Fruit fly (Drosophila melanogaster) whole organism, prepupa: ENCODE results near the gene CG1986.
A peak's percentile ranks its signal among the peaks of the same experiment; 100 is the strongest.

Experiments
- CG10669 ChIP-seq: fragments of 200-800 bp; sonication (Bioruptor generic); optimal IDR thresholded peaks from 3 replicates; lab custom pipeline; 2018; ENCODE audit warnings: missing biosample characterization, mild to moderate bottlenecking, missing genetic modification characterization, moderate library complexity
- CG11294 ChIP-seq: fragments of 200-800 bp; sonication (Bioruptor generic); IDR thresholded peaks from 2 replicates; pipeline ENCODE4 v1.3.6; 2022; ENCODE audit warnings: missing biosample characterization, missing genetic modification characterization
- CG3032 ChIP-seq: fragments of 200-800 bp; optimal IDR thresholded peaks from 2 replicates; lab custom pipeline; 2019; ENCODE audit warnings: missing biosample characterization, mild to moderate bottlenecking, missing genetic modification characterization, moderate library complexity
- CG32006 ChIP-seq: fragments of 200-800 bp; sonication (Bioruptor generic); optimal IDR thresholded peaks from 3 replicates; lab custom pipeline; 2017; ENCODE audit warnings: missing biosample characterization, mild to moderate bottlenecking, missing genetic modification characterization
- CG3919 ChIP-seq: fragments of 200-800 bp; sonication (Bioruptor generic); optimal IDR thresholded peaks from 3 replicates; lab custom pipeline; 2016; ENCODE audit warnings: missing biosample characterization, missing genetic modification characterization
- CG8119 ChIP-seq: fragments of 200-800 bp; sonication (Bioruptor generic); IDR thresholded peaks from 3 replicates; pipeline ENCODE4 v1.3.6; 2022; ENCODE audit warnings: missing biosample characterization, missing genetic modification characterization
- CG8632 ChIP-seq: fragments of 200-800 bp; sonication (Bioruptor generic); optimal IDR thresholded peaks from 3 replicates; lab custom pipeline; 2016; ENCODE audit warnings: missing biosample characterization, missing genetic modification characterization
- Eip75B ChIP-seq: fragments of 200-800 bp; sonication (Bioruptor generic); optimal IDR thresholded peaks from 3 replicates; lab custom pipeline; 2016; ENCODE audit warnings: missing biosample characterization, missing genetic modification characterization
- Eip93F ChIP-seq: fragments of 200-800 bp; sonication (Bioruptor generic); optimal IDR thresholded peaks from 2 replicates; lab custom pipeline; 2016; ENCODE audit warnings: missing biosample characterization, mild to moderate bottlenecking, missing genetic modification characterization
- Gug ChIP-seq: fragments of 200-800 bp; sonication (Bioruptor generic); IDR thresholded peaks from 2 replicates; pipeline ENCODE4 v1.3.6; 2022; ENCODE audit warnings: missing biosample characterization, missing genetic modification characterization
- Hr38 ChIP-seq: sonication (Bioruptor generic); optimal IDR thresholded peaks from 2 replicates; lab custom pipeline; 2016; ENCODE audit warnings: missing biosample characterization, missing genetic modification characterization
- Hr39 ChIP-seq: fragments of 200-800 bp; sonication (Bioruptor generic); optimal IDR thresholded peaks from 2 replicates; lab custom pipeline; 2016; ENCODE audit warnings: missing biosample characterization, missing genetic modification characterization
- Met ChIP-seq: fragments of 200-800 bp; sonication (Bioruptor generic); optimal IDR thresholded peaks from 3 replicates; lab custom pipeline; 2016; ENCODE audit warnings: missing biosample characterization, missing genetic modification characterization
- Smox ChIP-seq: fragments of 200-800 bp; sonication (Bioruptor generic); optimal IDR thresholded peaks from 3 replicates; lab custom pipeline; 2016; ENCODE audit warnings: missing biosample characterization, missing genetic modification characterization
- Sox102F ChIP-seq: fragments of 200-800 bp; sonication (Bioruptor generic); optimal IDR thresholded peaks from 2 replicates; lab custom pipeline; 2016; ENCODE audit warnings: missing biosample characterization, mild to moderate bottlenecking, missing genetic modification characterization
- Sox14 ChIP-seq: fragments of 200-800 bp; sonication (Bioruptor generic); optimal IDR thresholded peaks from 3 replicates; lab custom pipeline; 2016; ENCODE audit warnings: missing biosample characterization, missing genetic modification characterization
- eg ChIP-seq: fragments of 200-800 bp; sonication (Bioruptor generic); IDR thresholded peaks from 3 replicates; pipeline ENCODE4 v1.3.6; 2022; ENCODE audit warnings: missing biosample characterization, missing genetic modification characterization
- esn ChIP-seq: fragments of 200-800 bp; sonication (Bioruptor generic); optimal IDR thresholded peaks from 2 replicates; lab custom pipeline; 2016; ENCODE audit warnings: missing biosample characterization, mild to moderate bottlenecking, missing genetic modification characterization, moderate library complexity
- fd59A ChIP-seq: fragments of 200-800 bp; sonication (Bioruptor generic); optimal IDR thresholded peaks from 2 replicates; lab custom pipeline; 2017; ENCODE audit warnings: missing biosample characterization, mild to moderate bottlenecking, missing genetic modification characterization, missing genetic modification reagents
- fkh ChIP-seq: fragments of 200-800 bp; sonication (Bioruptor generic); optimal IDR thresholded peaks from 3 replicates; lab custom pipeline; 2017; ENCODE audit warnings: missing biosample characterization, mild to moderate bottlenecking, missing genetic modification characterization, moderate library complexity
- lz ChIP-seq: fragments of 200-800 bp; sonication (Bioruptor generic); optimal IDR thresholded peaks from 3 replicates; lab custom pipeline; 2016; ENCODE audit warnings: missing biosample characterization, missing genetic modification characterization
- salr ChIP-seq, 2 experiments: fragments of 200-800 bp; sonication (Bioruptor generic); optimal IDR thresholded peaks; 3 replicates each; lab custom pipeline; 2016 to 2018; ENCODE audit warnings: missing biosample characterization in 2 of 2, missing genetic modification characterization in 2 of 2, mild to moderate bottlenecking in 1 of 2
- spab ChIP-seq: fragments of 200-800 bp; sonication (Bioruptor generic); optimal IDR thresholded peaks from 2 replicates; lab custom pipeline; 2017; ENCODE audit warnings: missing biosample characterization, mild to moderate bottlenecking, missing genetic modification characterization, missing genetic modification reagents
- ss ChIP-seq, 2 experiments: fragments of 200-800 bp; sonication (Bioruptor generic); optimal IDR thresholded peaks; 2 replicates in 1 of 2; 3 replicates in 1 of 2; lab custom pipeline; 2017 to 2018; ENCODE audit warnings: mild to moderate bottlenecking in 2 of 2, missing biosample characterization in 2 of 2, missing genetic modification characterization in 2 of 2, moderate library complexity in 1 of 2
- svp ChIP-seq: fragments of 200-800 bp; sonication (Bioruptor generic); peaks from one replicate; lab custom pipeline; 2016; ENCODE audit warnings: missing biosample characterization, missing genetic modification characterization
- vri ChIP-seq: fragments of 200-800 bp; sonication (Bioruptor generic); optimal IDR thresholded peaks from 3 replicates; lab custom pipeline; 2016; ENCODE audit warnings: missing biosample characterization, mild to moderate bottlenecking, missing genetic modification characterization

CG1986 gene

DNA sequence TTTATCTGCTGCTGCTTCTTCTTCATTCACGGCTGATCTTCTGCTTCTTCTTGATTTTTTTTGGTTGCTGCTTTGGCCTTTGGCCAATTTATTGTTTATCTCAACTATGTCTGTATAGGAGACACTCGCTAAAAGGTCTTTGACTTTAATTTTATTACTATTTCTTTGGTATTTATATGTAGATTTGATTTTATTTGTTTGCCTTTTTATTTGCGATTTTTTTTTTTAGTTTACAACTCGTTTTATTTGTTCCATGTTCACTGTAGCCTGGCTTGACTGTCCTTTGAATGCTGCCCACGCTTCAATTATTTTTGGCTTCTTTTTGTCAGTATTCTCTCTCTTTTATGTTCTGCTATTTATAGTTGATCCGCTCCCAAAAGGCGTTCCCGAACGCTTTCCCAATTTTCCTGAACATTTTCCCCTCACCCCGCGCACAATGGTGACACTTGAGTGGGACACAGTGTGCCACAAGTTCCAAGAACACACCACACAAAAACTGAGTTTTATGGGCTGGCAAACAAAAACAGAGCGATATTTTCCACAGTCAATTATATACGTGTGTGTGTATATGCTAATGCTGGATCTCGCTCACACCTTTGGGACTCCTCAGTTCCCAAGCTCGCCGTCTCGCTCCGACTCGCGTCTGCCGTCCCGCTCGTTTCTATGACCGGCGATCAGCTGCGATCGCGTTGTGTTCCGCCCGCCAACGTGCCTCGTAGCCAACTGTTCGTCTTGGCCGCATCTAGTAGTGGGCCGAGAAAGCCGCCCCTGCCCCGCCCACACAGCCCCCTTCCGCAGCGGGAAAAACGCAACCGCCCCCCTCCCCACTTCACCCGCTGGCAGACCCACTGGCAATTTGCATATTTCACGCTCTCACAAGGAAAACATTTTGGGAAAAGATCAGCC is 34.7 kb downstream of the CG1986 start, which contains the start of gene CG15247 (continued):
- TF ChIP-seq Eip75B (no peak), ss (GFP tag; optimal IDR thresholded peaks at IDR 0.05; lab: Kevin White, UChicago) (no peak), lz (GFP tag; lab: Kevin White, UChicago) (peak; percentile 2), fkh (GFP tag; lab: Kevin White, UChicago) (peak; percentile 9), Met (peak; percentile 33), CG3919 (GFP tag; lab: Kevin White, UChicago) (no peak), CG32006 (peak; percentile 56), CG8119 (GFP tag; lab: Robert Waterston, UW) (peak; percentile 45; the same call in 1 of the 3 replicates), Sox102F (GFP tag; lab: Kevin White, UChicago) (no peak), CG11294 (GFP tag; lab: Robert Waterston, UW) (peak; percentile 55), Sox14 (GFP tag; lab: Kevin White, UChicago) (peak; percentile 14), fd59A (GFP tag; lab: Kevin White, UChicago) (no peak), esn (GFP tag; lab: Kevin White, UChicago) (peak; percentile 10), Hr38 (GFP tag; lab: Kevin White, UChicago) (no peak), Hr39 (GFP tag; lab: Kevin White, UChicago) (peak; percentile 39), Eip93F (GFP tag; lab: Kevin White, UChicago) (no peak), CG3032 (tag; lab: Kevin White, UChicago) (no peak), salr (GFP tag; optimal IDR thresholded peaks at IDR 0.05; lab: Kevin White, UChicago) (no peak), CG8632 (GFP tag; lab: Kevin White, UChicago) (no peak)

DNA sequence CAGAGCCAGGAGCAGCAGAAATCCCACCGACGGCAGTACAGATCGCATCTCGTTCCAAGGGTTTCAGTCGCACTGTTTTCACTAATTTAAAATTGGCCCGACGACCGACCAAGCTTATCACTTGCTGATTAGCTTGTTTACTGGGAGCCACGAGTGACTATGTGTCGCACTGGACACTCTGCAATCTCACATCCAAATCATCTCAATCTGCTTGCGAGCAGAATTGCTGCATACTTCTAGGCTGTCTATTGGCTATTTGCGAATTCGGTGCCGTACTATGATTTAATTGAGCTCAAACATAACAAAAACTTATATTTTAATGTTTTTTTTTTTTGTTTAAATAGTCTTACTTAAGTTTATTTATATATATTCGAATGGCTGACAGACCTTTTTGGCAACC is 37.0 kb downstream of the CG1986 start, which contains the start of gene CG32695:
TSS of gene CG32695 (minus strand) at position 141 of the 400 bp plus-strand sequence.
- TF ChIP-seq Smox (GFP tag; lab: Kevin White, UChicago) (no peak), svp (peak; percentile 86)
- TF ChIP-seq, all 60 proteins: peak for 1

DNA sequence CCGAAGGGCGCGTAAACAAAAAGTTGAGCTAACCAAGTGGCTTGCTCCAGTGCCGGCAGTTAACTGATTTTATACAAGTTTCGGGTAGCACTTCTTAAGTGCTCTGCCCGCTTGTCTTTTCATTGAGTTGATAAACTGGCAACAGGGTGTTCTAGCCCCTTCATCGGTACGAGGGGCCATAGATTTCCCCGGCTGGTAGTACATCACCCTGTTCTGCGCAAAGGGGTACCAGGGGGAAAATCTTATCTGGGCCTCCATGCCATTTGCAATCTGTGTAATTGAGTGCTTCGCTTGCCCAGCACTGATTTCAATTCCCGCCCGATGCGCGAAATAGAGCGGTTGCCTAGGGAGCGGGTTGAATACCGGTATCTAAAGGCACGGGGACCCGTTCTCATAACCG is 39.3 kb downstream of the CG1986 start, which contains the start of gene CG45061:
TSS of gene CG45061 (minus strand) at position 71 of the 400 bp plus-strand sequence.
- no peak for TF ChIP-seq CG10669 (GFP tag; lab: Kevin White, UChicago)
- TF ChIP-seq svp = peak; percentile 35
- TF ChIP-seq eg (GFP tag; lab: Robert Waterston, UW) = 0 out of 3 replicates have a peak, but pooled peaks have one; percentile 15

dm6 chrX:9868510-9869248 is 42.2 kb downstream of the CG1986 start, which contains the start of gene CG45060:
Gene CG45060 (minus strand): TSS chrX:9868568.
- TF ChIP-seq vri (GFP tag; lab: Kevin White, UChicago) (peak; percentile 29), Met (peak; percentile 2), esn (GFP tag; lab: Kevin White, UChicago) (no peak), eg (GFP tag; lab: Robert Waterston, UW) (0 out of 3 replicates have a peak, but pooled peaks have one; percentile 12), svp (peak; percentile 66), spab (no peak)

DNA sequence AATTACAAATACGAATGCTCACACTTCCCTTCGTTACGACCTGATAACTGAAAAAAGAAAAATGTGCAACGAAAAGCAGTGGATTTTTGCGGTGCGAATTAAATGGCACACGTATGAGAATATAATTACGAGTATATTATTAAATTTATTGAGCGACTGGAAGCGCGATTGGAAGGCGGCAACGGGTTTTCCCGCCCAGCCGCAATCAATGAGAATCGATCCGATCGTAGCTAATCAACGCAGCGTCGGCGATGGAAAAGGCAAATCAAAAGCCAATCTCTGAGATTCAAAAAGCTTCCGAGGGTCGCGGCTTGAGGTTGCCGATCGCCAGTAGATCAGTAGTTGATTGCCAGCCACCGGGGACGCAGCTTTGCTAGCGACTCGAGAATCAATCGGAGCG is 46.0 kb downstream of the CG1986 start, which contains the start of gene Ser7:
TSS of gene Ser7 (plus strand) at position 352 of the 400 bp plus-strand sequence.
- TF ChIP-seq Gug (GFP tag; lab: Robert Waterston, UW) (no peak), Eip93F (GFP tag; lab: Kevin White, UChicago) (no peak), svp (peak; percentile 70), salr (GFP tag; optimal IDR thresholded peaks at IDR 0.05; lab: Kevin White, UChicago) (no peak), lz (GFP tag; lab: Kevin White, UChicago) (no peak), Sox14 (GFP tag; lab: Kevin White, UChicago) (peak; percentile 9)
- TF ChIP-seq, all 60 proteins: peak for 2
